Worm (Caenorhabditis elegans) whole organism, late embryonic: ENCODE data around the gene C36C9.6.

Experiments
- F13H6.1 ChIP-seq: sonication (generic microtip); optimal IDR thresholded peaks from 2 replicates; lab custom pipeline; 2016; ENCODE audit warnings: missing genetic modification characterization, missing compliant biosample characterization
- K02D7.2 ChIP-seq: sonication (generic microtip); optimal IDR thresholded peaks from 2 replicates; lab custom pipeline; 2017; ENCODE audit warnings: mild to moderate bottlenecking, missing genetic modification characterization, missing compliant biosample characterization
- K09A11.1 ChIP-seq: sonication (generic microtip); optimal IDR thresholded peaks from 2 replicates; lab custom pipeline; 2017; ENCODE audit warnings: antibody characterized with exemption, mild to moderate bottlenecking, missing genetic modification characterization, missing compliant biosample characterization; ENCODE audit not compliant: insufficient read depth
- T23F11.4 ChIP-seq: fragments of 200-800 bp; sonication (Bioruptor generic); optimal IDR thresholded peaks from 2 replicates; lab custom pipeline; 2018; ENCODE audit warnings: mild to moderate bottlenecking, missing genetic modification characterization, missing compliant biosample characterization
- ama-1 ChIP-seq: fragments of 150-350 bp; optimal IDR thresholded peaks from 2 replicates; lab custom pipeline; 2014
- ceh-18 ChIP-seq: sonication (generic microtip); optimal IDR thresholded peaks from 2 replicates; lab custom pipeline; 2016; ENCODE audit warnings: missing genetic modification characterization, missing compliant biosample characterization
- ceh-2 ChIP-seq: sonication (generic microtip); optimal IDR thresholded peaks from 2 replicates; lab custom pipeline; 2016; ENCODE audit warnings: missing genotype, missing genetic modification characterization, missing compliant biosample characterization
- ceh-24 ChIP-seq: sonication (generic microtip); optimal IDR thresholded peaks from 2 replicates; lab custom pipeline; 2016; ENCODE audit warnings: mild to moderate bottlenecking, missing genetic modification characterization, missing compliant biosample characterization
- ceh-30 ChIP-seq: fragments of 150-350 bp; optimal IDR thresholded peaks from 2 replicates; lab custom pipeline; 2014; ENCODE audit warnings: missing biosample characterization, missing genetic modification characterization
- ceh-31 ChIP-seq: sonication (generic microtip); optimal IDR thresholded peaks from 2 replicates; lab custom pipeline; 2016; ENCODE audit warnings: missing genetic modification characterization, missing compliant biosample characterization
- ceh-34 ChIP-seq: sonication (generic microtip); optimal IDR thresholded peaks from 2 replicates; lab custom pipeline; 2016; ENCODE audit warnings: mild to moderate bottlenecking, missing genetic modification characterization, missing compliant biosample characterization
- ceh-45 ChIP-seq: fragments of 200-800 bp; sonication (Bioruptor generic); IDR thresholded peaks from 2 replicates; pipeline ENCODE4 v1.3.6; 2022; ENCODE audit warnings: missing genetic modification reagents, missing genetic modification characterization, missing compliant biosample characterization
- ceh-48 ChIP-seq: sonication (generic microtip); optimal IDR thresholded peaks from 2 replicates; lab custom pipeline; 2016; ENCODE audit warnings: missing genetic modification characterization, inconsistent platforms, missing compliant biosample characterization
- che-1 ChIP-seq: sonication (generic microtip); optimal IDR thresholded peaks from 2 replicates; lab custom pipeline; 2016; ENCODE audit warnings: mild to moderate bottlenecking, missing genetic modification characterization, missing compliant biosample characterization
- dmd-4 ChIP-seq: sonication (generic microtip); optimal IDR thresholded peaks from 2 replicates; lab custom pipeline; 2016; ENCODE audit warnings: borderline replicate concordance, missing genetic modification characterization, missing compliant biosample characterization
- elt-2 ChIP-seq: sonication (generic microtip); optimal IDR thresholded peaks from 2 replicates; lab custom pipeline; 2016; ENCODE audit warnings: missing genetic modification reagents, missing genetic modification characterization, missing compliant biosample characterization
- elt-4 ChIP-seq: sonication (generic microtip); optimal IDR thresholded peaks from 2 replicates; lab custom pipeline; 2016; ENCODE audit warnings: missing genetic modification characterization, missing compliant biosample characterization
- ets-4 ChIP-seq: sonication (generic microtip); optimal IDR thresholded peaks from 2 replicates; lab custom pipeline; 2016; ENCODE audit warnings: missing genetic modification characterization, missing compliant biosample characterization
- eyg-1 ChIP-seq: sonication (generic microtip); optimal IDR thresholded peaks from 2 replicates; lab custom pipeline; 2016; ENCODE audit warnings: missing genotype, missing genetic modification characterization, missing compliant biosample characterization
- fkh-6 ChIP-seq: sonication (generic microtip); optimal IDR thresholded peaks from 2 replicates; lab custom pipeline; 2016; ENCODE audit warnings: missing genetic modification characterization, missing compliant biosample characterization
- hlh-13 ChIP-seq: fragments of 200-800 bp; sonication (Bioruptor generic); optimal IDR thresholded peaks from 2 replicates; lab custom pipeline; 2018; ENCODE audit warnings: mild to moderate bottlenecking, missing genetic modification characterization, missing compliant biosample characterization
- hlh-15 ChIP-seq: sonication (generic microtip); optimal IDR thresholded peaks from 2 replicates; lab custom pipeline; 2016; ENCODE audit warnings: missing genetic modification characterization, missing compliant biosample characterization
- hlh-30 ChIP-seq: sonication (generic microtip); optimal IDR thresholded peaks from 2 replicates; lab custom pipeline; 2017; ENCODE audit warnings: antibody characterized with exemption, missing genetic modification characterization, missing compliant biosample characterization; ENCODE audit not compliant: insufficient read depth
- hlh-6 ChIP-seq: sonication (generic microtip); optimal IDR thresholded peaks from 2 replicates; lab custom pipeline; 2016; ENCODE audit warnings: missing genotype, missing genetic modification characterization, missing compliant biosample characterization
- mec-3 ChIP-seq: sonication (generic microtip); optimal IDR thresholded peaks from 2 replicates; lab custom pipeline; 2016; ENCODE audit warnings: borderline replicate concordance, missing genetic modification characterization, missing compliant biosample characterization
- nfya-1 ChIP-seq: sonication (generic microtip); optimal IDR thresholded peaks from 2 replicates; lab custom pipeline; 2017; ENCODE audit warnings: missing genetic modification characterization, mild to moderate bottlenecking, missing compliant biosample characterization, antibody characterized with exemption, moderate library complexity
- nhr-11 ChIP-seq: fragments of 150-350 bp; optimal IDR thresholded peaks from 2 replicates; lab custom pipeline; 2014; ENCODE audit warnings: missing biosample characterization, missing genetic modification characterization
- pha-2 ChIP-seq: sonication (generic microtip); optimal IDR thresholded peaks from 2 replicates; lab custom pipeline; 2017; ENCODE audit warnings: mild to moderate bottlenecking, missing genetic modification characterization, missing compliant biosample characterization
- pha-4 ChIP-seq: fragments of 150-350 bp; optimal IDR thresholded peaks from 2 replicates; lab custom pipeline; 2018; ENCODE audit warnings: missing biosample characterization, missing genetic modification reagents, missing genetic modification characterization
- rnt-1 ChIP-seq: sonication (generic microtip); optimal IDR thresholded peaks from 2 replicates; lab custom pipeline; 2016; ENCODE audit warnings: missing genetic modification characterization, missing compliant biosample characterization
- sdc-2 ChIP-seq: sonication (generic microtip); optimal IDR thresholded peaks from 2 replicates; lab custom pipeline; 2016; ENCODE audit warnings: missing genotype, missing genetic modification characterization, missing compliant biosample characterization
- syd-9 ChIP-seq: sonication (generic microtip); optimal IDR thresholded peaks from 2 replicates; lab custom pipeline; 2016; ENCODE audit warnings: mild to moderate bottlenecking, missing genetic modification characterization, moderate library complexity, missing compliant biosample characterization
- tbx-7 ChIP-seq: sonication (generic microtip); optimal IDR thresholded peaks from 2 replicates; lab custom pipeline; 2016; ENCODE audit warnings: missing genotype, missing genetic modification characterization, missing compliant biosample characterization
- ttx-3 ChIP-seq: sonication (generic microtip); optimal IDR thresholded peaks from 2 replicates; lab custom pipeline; 2016; ENCODE audit warnings: missing genetic modification reagents, missing genetic modification characterization, missing compliant biosample characterization
- unc-42 ChIP-seq: sonication (generic microtip); optimal IDR thresholded peaks from 2 replicates; lab custom pipeline; 2016; ENCODE audit warnings: missing genotype, missing genetic modification characterization, missing compliant biosample characterization
- unc-55 ChIP-seq: sonication (generic microtip); optimal IDR thresholded peaks from 2 replicates; lab custom pipeline; 2017; ENCODE audit warnings: missing biosample characterization, missing genetic modification reagents, missing genetic modification characterization

The C36C9.6 gene

ce11 chrX:1720359-1720758 is 29.6 kb upstream of the C36C9.6 start, which contains the start of gene F07G6.8:
TSS of gene F07G6.8 (minus strand) at chrX:1720459.
- TF ChIP-seq K09A11.1 (no peak), nhr-11 (tag; lab: Kevin White, UChicago) (no peak), unc-42 (no peak)

- no peak for TF ChIP-seq rnt-1 (tag; lab: Kevin White, UChicago)
- TF ChIP-seq K02D7.2 (tag; lab: Kevin White, UChicago): no peak
- TF ChIP-seq ceh-24 (tag; lab: Kevin White, UChicago): no peak
- no peak for TF ChIP-seq F13H6.1 (tag; lab: Kevin White, UChicago)
- no peak for TF ChIP-seq hlh-6 (tag; lab: Kevin White, UChicago)
- no peak for TF ChIP-seq ceh-45 (GFP tag; lab: Robert Waterston, UW)
These were observed 27.7 kb upstream of the C36C9.6 start, which contains the start of gene fbxa-53 for ce11 chrX:1718479-1718878. TSS of gene fbxa-53 (minus strand) at chrX:1718579.

- TF ChIP-seq ceh-2 (tag; lab: Kevin White, UChicago): no peak
- no peak for TF ChIP-seq ceh-18 (tag; lab: Kevin White, UChicago)
- no peak for TF ChIP-seq pha-4
- no peak for TF ChIP-seq ets-4 (tag; lab: Kevin White, UChicago)
- no peak for TF ChIP-seq elt-4 (tag; lab: Kevin White, UChicago)
- TF ChIP-seq hlh-13 (GFP tag; lab: Kevin White, UChicago): no peak
These were observed 21.7 kb upstream of the C36C9.6 start, which contains the start of gene fbxa-52 for ce11 chrX:1712538-1712937. TSS of gene fbxa-52 (minus strand) at chrX:1712638.

ce11 chrX:1706538-1706937 is 15.7 kb upstream of the C36C9.6 start, which contains the start of gene F07G6.5:
TSS of gene F07G6.5 (minus strand) at chrX:1706638.
- TF ChIP-seq K02D7.2 (tag; lab: Kevin White, UChicago) (no peak), hlh-13 (GFP tag; lab: Kevin White, UChicago) (no peak)

ce11 chrX:1703840-1704239 is 13.0 kb upstream of the C36C9.6 start, which contains the start of gene C36C9.5:
TSS of gene C36C9.5 (minus strand) at chrX:1703940.
- TF ChIP-seq ttx-3 (tag; lab: Kevin White, UChicago) (no peak), ama-1 (lab: Kevin White, UChicago) (no peak), ceh-48 (tag; lab: Kevin White, UChicago) (no peak), ceh-24 (tag; lab: Kevin White, UChicago) (no peak), hlh-30 (tag; lab: Kevin White, UChicago) (no peak), pha-2 (tag; lab: Kevin White, UChicago) (no peak), che-1 (tag; lab: Kevin White, UChicago) (no peak), fkh-6 (tag; lab: Kevin White, UChicago) (no peak), syd-9 (tag; lab: Kevin White, UChicago) (no peak), tbx-7 (tag; lab: Kevin White, UChicago) (no peak), ceh-34 (tag; lab: Kevin White, UChicago) (no peak), hlh-15 (tag; lab: Kevin White, UChicago) (no peak), nhr-11 (tag; lab: Kevin White, UChicago) (no peak), K09A11.1 (no peak), T23F11.4 (GFP tag; lab: Kevin White, UChicago) (no peak)
- TF ChIP-seq, all 69 proteins: peak for 0

ce11 chrX:1703049-1703448 is 12.3 kb upstream of the C36C9.6 start:
- TF ChIP-seq elt-4 (tag; lab: Kevin White, UChicago) (peak; percentile 60), sdc-2 (tag; lab: Kevin White, UChicago) (no peak)

- TF ChIP-seq elt-2 (tag; lab: Kevin White, UChicago) (no peak), syd-9 (tag; lab: Kevin White, UChicago) (no peak), ceh-30 (tag; lab: Kevin White, UChicago) (no peak), ceh-34 (tag; lab: Kevin White, UChicago) (no peak), nhr-11 (tag; lab: Kevin White, UChicago) (no peak), pha-2 (tag; lab: Kevin White, UChicago) (no peak), unc-55 (GFP tag; lab: Kevin White, UChicago) (no peak), ama-1 (lab: Kevin White, UChicago) (no peak), mec-3 (tag; lab: Kevin White, UChicago) (no peak), eyg-1 (tag; lab: Kevin White, UChicago) (no peak), dmd-4 (no peak), ceh-31 (tag; lab: Kevin White, UChicago) (no peak), nfya-1 (tag; lab: Kevin White, UChicago) (no peak), ceh-45 (GFP tag; lab: Robert Waterston, UW) (no peak)
These were observed 7.7 kb upstream of the C36C9.6 start for ce11 chrX:1698476-1698875.
